Fruit fly (Drosophila melanogaster) whole organism, embryonic: ENCODE results near the gene Fgop2.

Experiments
- Adf1 ChIP-seq: fragments of 200-800 bp; sonication (Bioruptor generic); IDR thresholded peaks from 2 replicates; pipeline ENCODE4 v1.3.6; 2022; ENCODE audit warnings: missing biosample characterization, missing genetic modification characterization
- Awh ChIP-seq: fragments of 200-800 bp; sonication (Bioruptor generic); IDR thresholded peaks from 2 replicates; pipeline ENCODE4, ENCODE4 v1.3.6; 2022; ENCODE audit warnings: missing biosample characterization, missing genetic modification characterization
- BEAF-32 ChIP-seq: fragments of 200-800 bp; sonication (Bioruptor generic); optimal IDR thresholded peaks from 3 replicates; lab custom pipeline; 2017; ENCODE audit warnings: missing biosample characterization, missing genetic modification characterization, mild to moderate bottlenecking, moderate library complexity, missing genetic modification reagents
- CG10267 ChIP-seq: fragments of 200-800 bp; sonication (Bioruptor generic); optimal IDR thresholded peaks from 2 replicates; lab custom pipeline; 2018; ENCODE audit warnings: missing biosample characterization, mild to moderate bottlenecking, missing genetic modification characterization, moderate library complexity
- CG11504 ChIP-seq: fragments of 200-800 bp; sonication (Bioruptor generic); optimal IDR thresholded peaks from 3 replicates; lab custom pipeline; 2019; ENCODE audit warnings: missing biosample characterization, mild to moderate bottlenecking, missing genetic modification characterization, moderate library complexity
- CG11723 ChIP-seq: fragments of 200-800 bp; sonication (Bioruptor generic); optimal IDR thresholded peaks from 2 replicates; lab custom pipeline; 2017; ENCODE audit warnings: missing biosample characterization, mild to moderate bottlenecking, missing genetic modification characterization
- CG13287 ChIP-seq: fragments of 200-800 bp; sonication (Bioruptor generic); IDR thresholded peaks from 2 replicates; pipeline ENCODE4 v1.3.6; 2022; ENCODE audit warnings: missing biosample characterization, missing genetic modification characterization; ENCODE audit not compliant: partially characterized antibody
- CG14441 ChIP-seq: fragments of 200-800 bp; sonication (Bioruptor generic); IDR thresholded peaks from 2 replicates; pipeline ENCODE4 v1.3.6; 2022; ENCODE audit warnings: missing biosample characterization, missing genetic modification characterization
- CG15601 ChIP-seq: fragments of 200-800 bp; sonication (Bioruptor generic); optimal IDR thresholded peaks from 3 replicates; lab custom pipeline; 2019; ENCODE audit warnings: missing biosample characterization, mild to moderate bottlenecking, missing genetic modification characterization, moderate library complexity
- CG17359 ChIP-seq: fragments of 200-800 bp; sonication (Bioruptor generic); optimal IDR thresholded peaks from 3 replicates; lab custom pipeline; 2018; ENCODE audit warnings: missing biosample characterization, mild to moderate bottlenecking, missing genetic modification characterization, moderate library complexity
- CG2116 ChIP-seq: fragments of 200-800 bp; sonication (Bioruptor generic); optimal IDR thresholded peaks from 3 replicates; lab custom pipeline; 2018; ENCODE audit warnings: missing biosample characterization, mild to moderate bottlenecking, missing genetic modification characterization
- CG2678 ChIP-seq: fragments of 200-800 bp; sonication (Bioruptor generic); optimal IDR thresholded peaks from 3 replicates; lab custom pipeline; 2019; ENCODE audit warnings: missing biosample characterization, mild to moderate bottlenecking, missing genetic modification characterization, moderate library complexity
- CG2712 ChIP-seq: fragments of 200-800 bp; optimal IDR thresholded peaks from 3 replicates; lab custom pipeline; 2019; ENCODE audit warnings: missing biosample characterization, mild to moderate bottlenecking, missing genetic modification characterization, moderate library complexity
- CG30020 ChIP-seq: fragments of 200-800 bp; optimal IDR thresholded peaks from 2 replicates; lab custom pipeline; 2019; ENCODE audit warnings: missing biosample characterization, mild to moderate bottlenecking, missing genetic modification characterization, moderate library complexity
- CG31365 ChIP-seq: fragments of 200-800 bp; sonication (Bioruptor generic); optimal IDR thresholded peaks from 2 replicates; lab custom pipeline; 2018; ENCODE audit warnings: missing biosample characterization, mild to moderate bottlenecking, missing genetic modification characterization
- CG32532 ChIP-seq: fragments of 200-800 bp; sonication (Bioruptor generic); IDR thresholded peaks from 2 replicates; pipeline ENCODE4 v1.3.6; 2022; ENCODE audit warnings: missing biosample characterization, missing genetic modification characterization
- CG6683 ChIP-seq: fragments of 200-800 bp; sonication (Bioruptor generic); optimal IDR thresholded peaks from 2 replicates; lab custom pipeline; 2017; ENCODE audit warnings: missing biosample characterization, mild to moderate bottlenecking, missing genetic modification characterization, missing genetic modification reagents
- CG9609 ChIP-seq: fragments of 200-800 bp; sonication (Bioruptor generic); optimal IDR thresholded peaks from 3 replicates; lab custom pipeline; 2016; ENCODE audit warnings: missing biosample characterization, missing genetic modification characterization
- CG9797 ChIP-seq: fragments of 200-800 bp; sonication (Bioruptor generic); optimal IDR thresholded peaks from 3 replicates; lab custom pipeline; 2018; ENCODE audit warnings: missing biosample characterization, mild to moderate bottlenecking, missing genetic modification characterization
- Chrac-16 ChIP-seq: fragments of 200-800 bp; sonication (Bioruptor generic); optimal IDR thresholded peaks from 3 replicates; lab custom pipeline; 2016; ENCODE audit warnings: missing biosample characterization, missing genetic modification characterization
- Dek ChIP-seq: fragments of 200-800 bp; sonication (Bioruptor generic); optimal IDR thresholded peaks from 3 replicates; lab custom pipeline; 2019; ENCODE audit warnings: missing biosample characterization, mild to moderate bottlenecking, missing genetic modification characterization, moderate library complexity
- Dip3 ChIP-seq: fragments of 200-800 bp; sonication (Bioruptor generic); optimal IDR thresholded peaks from 3 replicates; lab custom pipeline; 2016; ENCODE audit warnings: missing biosample characterization, missing genetic modification characterization
- Dp ChIP-seq: fragments of 200-800 bp; sonication (Bioruptor generic); optimal IDR thresholded peaks from 2 replicates; lab custom pipeline; 2018; ENCODE audit warnings: missing biosample characterization, mild to moderate bottlenecking, missing genetic modification characterization, moderate library complexity
- H2.0 ChIP-seq: fragments of 200-800 bp; sonication (Bioruptor generic); IDR thresholded peaks from 2 replicates; pipeline ENCODE4 v1.3.6; 2022; ENCODE audit warnings: missing biosample characterization, missing genetic modification characterization
- HHEX ChIP-seq: fragments of 200-800 bp; sonication (Bioruptor generic); optimal IDR thresholded peaks from 3 replicates; lab custom pipeline; 2017; ENCODE audit warnings: missing biosample characterization, mild to moderate bottlenecking, missing genetic modification characterization, missing genetic modification reagents
- HmgZ ChIP-seq: fragments of 200-800 bp; sonication (Bioruptor generic); optimal IDR thresholded peaks from 2 replicates; lab custom pipeline; 2018; ENCODE audit warnings: missing biosample characterization, mild to moderate bottlenecking, missing genetic modification characterization
- Jarid2 ChIP-seq: fragments of 200-800 bp; sonication (Bioruptor generic); optimal IDR thresholded peaks from 3 replicates; lab custom pipeline; 2017; ENCODE audit warnings: mild to moderate bottlenecking, missing biosample characterization, missing genetic modification reagents, missing genetic modification characterization
- MBD-R2 ChIP-seq: fragments of 200-800 bp; sonication (Bioruptor generic); IDR thresholded peaks from 2 replicates; pipeline ENCODE4 v1.3.6; 2022; ENCODE audit warnings: missing biosample characterization, missing genetic modification characterization
- MESR4 ChIP-seq: fragments of 200-800 bp; sonication (Bioruptor generic); optimal IDR thresholded peaks from 2 replicates; lab custom pipeline; 2018; ENCODE audit warnings: missing biosample characterization, mild to moderate bottlenecking, missing genetic modification characterization, moderate library complexity
- MTF-1 ChIP-seq: fragments of 200-800 bp; sonication (Bioruptor generic); optimal IDR thresholded peaks from 2 replicates; lab custom pipeline; 2018; ENCODE audit warnings: missing biosample characterization, mild to moderate bottlenecking, missing genetic modification characterization, borderline replicate concordance
- Med ChIP-seq: fragments of 200-800 bp; sonication (Bioruptor generic); peaks from one replicate; lab custom pipeline; 2016; ENCODE audit warnings: missing biosample characterization, missing genetic modification characterization, mild to moderate bottlenecking, inconsistent platforms, moderate library complexity
- Vsx1 ChIP-seq: fragments of 200-800 bp; sonication (Bioruptor generic); optimal IDR thresholded peaks from 2 replicates; lab custom pipeline; 2017; ENCODE audit warnings: missing biosample characterization, mild to moderate bottlenecking, missing genetic modification characterization, missing genetic modification reagents
- Xrp1 ChIP-seq: fragments of 200-800 bp; sonication (Bioruptor generic); IDR thresholded peaks from 2 replicates; pipeline ENCODE4 v1.3.6; 2022; ENCODE audit warnings: missing biosample characterization, missing genetic modification characterization
- YL-1 ChIP-seq: fragments of 200-800 bp; sonication (Bioruptor generic); optimal IDR thresholded peaks from 3 replicates; lab custom pipeline; 2017; ENCODE audit warnings: missing biosample characterization, mild to moderate bottlenecking, missing genetic modification characterization
- ara ChIP-seq: fragments of 200-800 bp; sonication (Bioruptor generic); IDR thresholded peaks from 2 replicates; pipeline ENCODE4 v1.3.6; 2022; ENCODE audit warnings: missing biosample characterization, missing genetic modification characterization
- bigmax ChIP-seq: fragments of 200-800 bp; sonication (Bioruptor generic); optimal IDR thresholded peaks from 2 replicates; lab custom pipeline; 2018; ENCODE audit warnings: missing biosample characterization, mild to moderate bottlenecking, missing genetic modification characterization
- cad ChIP-seq: fragments of >200 bp; optimal IDR thresholded peaks from 2 replicates; lab custom pipeline; 2017; ENCODE audit warnings: missing biosample characterization, missing genetic modification characterization
- caup ChIP-seq: fragments of 200-800 bp; sonication (Bioruptor generic); optimal IDR thresholded peaks from 3 replicates; lab custom pipeline; 2017; ENCODE audit warnings: missing biosample characterization, mild to moderate bottlenecking, missing genetic modification characterization, moderate library complexity; ENCODE audit not compliant: severe bottlenecking
- crc ChIP-seq: fragments of 200-800 bp; sonication (Bioruptor generic); optimal IDR thresholded peaks from 2 replicates; lab custom pipeline; 2016; ENCODE audit warnings: missing biosample characterization, missing genetic modification characterization
- cwo ChIP-seq: fragments of 200-800 bp; sonication (Bioruptor generic); optimal IDR thresholded peaks from 3 replicates; lab custom pipeline; 2017; ENCODE audit warnings: missing biosample characterization, missing genetic modification characterization, mild to moderate bottlenecking, moderate library complexity, missing genetic modification reagents
- gfzf ChIP-seq: fragments of 200-800 bp; sonication (Bioruptor generic); optimal IDR thresholded peaks from 2 replicates; lab custom pipeline; 2016; ENCODE audit warnings: missing biosample characterization, mild to moderate bottlenecking, missing genetic modification characterization, moderate library complexity
- gro ChIP-seq: fragments of 200-800 bp; sonication (Bioruptor generic); optimal IDR thresholded peaks from 2 replicates; lab custom pipeline; 2016; ENCODE audit warnings: missing biosample characterization, missing genetic modification characterization
- maf-S ChIP-seq: fragments of 200-800 bp; sonication (Bioruptor generic); optimal IDR thresholded peaks from 2 replicates; lab custom pipeline; 2016; ENCODE audit warnings: missing biosample characterization, missing genetic modification characterization
- pb ChIP-seq: fragments of 200-800 bp; sonication (Bioruptor generic); optimal IDR thresholded peaks from 3 replicates; lab custom pipeline; 2016; ENCODE audit warnings: missing biosample characterization, missing genetic modification characterization
- pfk ChIP-seq: fragments of 200-800 bp; sonication (Bioruptor generic); optimal IDR thresholded peaks from 2 replicates; lab custom pipeline; 2018; ENCODE audit warnings: missing biosample characterization, mild to moderate bottlenecking, missing genetic modification characterization, moderate library complexity
- pzg ChIP-seq: fragments of 200-800 bp; sonication (Bioruptor generic); optimal IDR thresholded peaks from 3 replicates; lab custom pipeline; 2018; ENCODE audit warnings: missing biosample characterization, mild to moderate bottlenecking, missing genetic modification characterization, moderate library complexity
- sens ChIP-seq: fragments of 200-800 bp; sonication (Bioruptor generic); peaks from one replicate; lab custom pipeline; 2016; ENCODE audit warnings: missing biosample characterization, missing genetic modification characterization
- seq ChIP-seq: fragments of 200-800 bp; sonication (Bioruptor generic); IDR thresholded peaks from 2 replicates; pipeline ENCODE4 v1.3.6; 2022; ENCODE audit warnings: missing biosample characterization, missing genetic modification characterization
- stwl ChIP-seq: fragments of 200-800 bp; sonication (Bioruptor generic); optimal IDR thresholded peaks from 3 replicates; lab custom pipeline; 2018; ENCODE audit warnings: missing biosample characterization, mild to moderate bottlenecking, missing genetic modification characterization, moderate library complexity
- trem ChIP-seq: fragments of 200-800 bp; optimal IDR thresholded peaks from 3 replicates; lab custom pipeline; 2019; ENCODE audit warnings: missing biosample characterization, mild to moderate bottlenecking, missing genetic modification characterization, moderate library complexity
- zen ChIP-seq: fragments of 200-800 bp; sonication (Bioruptor generic); optimal IDR thresholded peaks from 3 replicates; lab custom pipeline; 2018; ENCODE audit warnings: missing biosample characterization, mild to moderate bottlenecking, missing genetic modification characterization, moderate library complexity

Fgop2 gene

DNA sequence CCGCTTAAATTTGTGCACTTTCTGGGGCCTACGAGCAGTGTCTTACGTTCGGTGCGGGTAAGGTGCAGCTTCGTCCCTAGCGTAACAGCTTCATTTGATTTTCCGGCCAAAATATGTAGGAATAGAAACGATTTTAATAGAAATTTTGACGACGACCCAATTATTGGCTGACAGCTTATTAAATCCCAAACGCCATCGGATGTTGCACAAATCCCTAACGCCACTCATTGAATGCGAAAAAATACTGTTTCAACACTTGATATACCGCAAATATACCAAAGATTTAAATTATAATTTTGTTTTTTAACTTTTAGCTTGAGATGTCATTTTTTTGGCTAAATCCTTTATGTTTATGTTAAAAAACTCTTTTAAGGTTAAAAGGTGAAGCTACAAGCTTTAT, at the start of gene Fgop2:
Gene Fgop2 (minus strand): TSS at position 202 of the 400 bp plus-strand sequence.
- TF ChIP-seq CG2712 (peak; percentile 4), YL-1 (GFP tag; lab: Kevin White, UChicago) (peak; percentile 72), Dip3 (GFP tag; lab: Kevin White, UChicago) (no peak), Xrp1 (no peak), stwl (peak; percentile 83), BEAF-32 (peak; percentile 25), CG6683 (no peak), Med (GFP tag; lab: Kevin White, UChicago) (peak; percentile 47), gfzf (GFP tag; lab: Kevin White, UChicago) (peak; percentile 91), caup (GFP tag; lab: Kevin White, UChicago) (no peak), CG11723 (GFP tag; lab: Kevin White, UChicago) (no peak), Dek (tag; lab: Kevin White, UChicago) (no peak), bigmax (no peak), CG10267 (tag; lab: Kevin White, UChicago) (peak; percentile 30), zen (tag; lab: Kevin White, UChicago) (no peak), pb (GFP tag; lab: Kevin White, UChicago) (no peak), Chrac-16 (no peak), HmgZ (tag; lab: Kevin White, UChicago) (peak; percentile 19), pfk (GFP tag; lab: Kevin White, UChicago) (no peak), Vsx1 (GFP tag; lab: Kevin White, UChicago) (no peak), Dp (GFP tag; lab: Kevin White, UChicago) (peak; percentile 74), ara (GFP tag; lab: Robert Waterston, UW) (no peak), CG9609 (GFP tag; lab: Kevin White, UChicago) (no peak), maf-S (GFP tag; lab: Kevin White, UChicago) (no peak), CG17359 (tag; lab: Kevin White, UChicago) (no peak), CG32532 (no peak), CG13287 (peak; percentile 38; the same call in 1 of the 2 replicates), crc (GFP tag; lab: Kevin White, UChicago) (no peak), gro (GFP tag; lab: Kevin White, UChicago) (no peak), pzg (GFP tag; lab: Kevin White, UChicago) (peak; percentile 61), Awh (GFP tag; lab: Robert Waterston, UW) (no peak), HHEX (GFP tag; lab: Kevin White, UChicago) (no peak), seq (GFP tag; lab: Robert Waterston, UW) (no peak), MTF-1 (GFP tag; lab: Kevin White, UChicago) (no peak), MESR4 (GFP tag; lab: Kevin White, UChicago) (peak; percentile 81), cwo (GFP tag; lab: Kevin White, UChicago) (no peak), CG9797 (GFP tag; lab: Kevin White, UChicago) (peak; percentile 70), CG2116 (GFP tag; lab: Kevin White, UChicago) (peak; percentile 6), CG15601 (peak; percentile 49), Jarid2 (GFP tag; lab: Kevin White, UChicago) (no peak), CG2678 (tag; lab: Kevin White, UChicago) (no peak), Adf1 (GFP tag; lab: Robert Waterston, UW) (no peak), H2.0 (GFP tag; lab: Robert Waterston, UW) (no peak), MBD-R2 (GFP tag; lab: Robert Waterston, UW) (peak; percentile 69), CG31365 (tag; lab: Kevin White, UChicago) (no peak), CG30020 (peak; percentile 13), sens (no peak), trem (tag; lab: Kevin White, UChicago) (peak; percentile 41), cad (peak; percentile 31), CG11504 (no peak), CG14441 (GFP tag; lab: Robert Waterston, UW) (no peak)
